Worm (Caenorhabditis elegans) whole organism, young adult: ENCODE results near the gene nprt-1.

Source experiments
- B0019.2 ChIP-seq: fragments of 200-800 bp; sonication (Bioruptor generic); conservative IDR thresholded peaks from 2 replicates; pipeline ENCODE4 v1.3.6; 2022; ENCODE audit warnings: missing genetic modification reagents, missing genetic modification characterization, missing compliant biosample characterization
- B0035.1 ChIP-seq: sonication (generic microtip); optimal IDR thresholded peaks from 2 replicates; lab custom pipeline; 2016; ENCODE audit warnings: missing genetic modification characterization, mild to moderate bottlenecking, missing compliant biosample characterization, missing genotype, missing genetic modification reagents
- B0336.3 ChIP-seq: fragments of 200-800 bp; sonication (Bioruptor generic); IDR thresholded peaks from 2 replicates; pipeline ENCODE4 v1.3.6; 2022; ENCODE audit warnings: missing genetic modification characterization, missing compliant biosample characterization
- C17E4.6 ChIP-seq: fragments of 200-800 bp; sonication (Bioruptor generic); IDR thresholded peaks from 2 replicates; pipeline ENCODE4 v1.3.6; 2022; ENCODE audit warnings: missing genetic modification reagents, missing genetic modification characterization, missing compliant biosample characterization
- D2030.7 ChIP-seq: fragments of 200-800 bp; sonication (Bioruptor generic); IDR thresholded peaks from 2 replicates; pipeline ENCODE4 v1.3.6; 2022; ENCODE audit warnings: missing genetic modification reagents, missing genetic modification characterization, missing compliant biosample characterization
- F10E7.11 ChIP-seq: sonication (generic microtip); optimal IDR thresholded peaks from 2 replicates; lab custom pipeline; 2017; ENCODE audit warnings: mild to moderate bottlenecking, missing genetic modification characterization, moderate library complexity, missing compliant biosample characterization
- F33H1.4 ChIP-seq: fragments of 200-800 bp; sonication (Bioruptor generic); IDR thresholded peaks from 2 replicates; pipeline ENCODE4 v1.3.6; 2022; ENCODE audit warnings: missing genetic modification reagents, missing genetic modification characterization, missing compliant biosample characterization
- F49E8.2 ChIP-seq: sonication (generic microtip); optimal IDR thresholded peaks from 3 replicates; lab custom pipeline; 2017; ENCODE audit warnings: missing genetic modification characterization, mild to moderate bottlenecking, missing compliant biosample characterization, antibody characterized with exemption, moderate library complexity; ENCODE audit not compliant: insufficient read depth
- F52B5.7 ChIP-seq: sonication (generic microtip); optimal IDR thresholded peaks from 2 replicates; lab custom pipeline; 2016; ENCODE audit warnings: mild to moderate bottlenecking, missing genetic modification characterization, missing compliant biosample characterization
- K11D2.4 ChIP-seq: fragments of 200-800 bp; sonication (Bioruptor generic); IDR thresholded peaks from 2 replicates; pipeline ENCODE4 v1.3.6; 2022; ENCODE audit warnings: missing genetic modification reagents, missing genetic modification characterization, missing compliant biosample characterization
- K12H6.12 ChIP-seq: fragments of 200-800 bp; sonication (Bioruptor generic); optimal IDR thresholded peaks from 2 replicates; lab custom pipeline; 2018; ENCODE audit warnings: mild to moderate bottlenecking, missing genetic modification characterization, missing compliant biosample characterization
- T26A5.8 ChIP-seq: sonication (generic microtip); optimal IDR thresholded peaks from 2 replicates; lab custom pipeline; 2016; ENCODE audit warnings: missing genetic modification characterization, missing compliant biosample characterization
- Y53F4B.3 ChIP-seq: fragments of 200-800 bp; sonication (Bioruptor generic); IDR thresholded peaks from 2 replicates; pipeline ENCODE4 v1.3.6; 2022; ENCODE audit warnings: missing genetic modification reagents, missing genetic modification characterization, missing compliant biosample characterization
- Y56A3A.18 ChIP-seq: fragments of 200-800 bp; sonication (Bioruptor generic); IDR thresholded peaks from 2 replicates; pipeline ENCODE4 v1.3.6; 2022; ENCODE audit warnings: missing genetic modification reagents, missing genetic modification characterization, missing compliant biosample characterization
- Y79H2A.3 ChIP-seq: fragments of 200-800 bp; sonication (Bioruptor generic); conservative IDR thresholded peaks from 2 replicates; pipeline ENCODE4 v1.3.6; 2022; ENCODE audit warnings: missing genetic modification reagents, missing genetic modification characterization, missing compliant biosample characterization
- Y95B8A.8 ChIP-seq: fragments of 200-800 bp; sonication (Bioruptor generic); IDR thresholded peaks from 2 replicates; pipeline ENCODE4 v1.3.6; 2022; ENCODE audit warnings: missing genetic modification reagents, missing genetic modification characterization, missing compliant biosample characterization
- aptf-2 ChIP-seq: fragments of 200-800 bp; sonication (Bioruptor generic); conservative IDR thresholded peaks from 2 replicates; pipeline ENCODE4 v1.3.6; 2022; ENCODE audit warnings: missing genetic modification reagents, missing genetic modification characterization, missing compliant biosample characterization
- atf-7 ChIP-seq: sonication (generic microtip); optimal IDR thresholded peaks from 2 replicates; lab custom pipeline; 2017; ENCODE audit warnings: mild to moderate bottlenecking, missing genetic modification characterization, missing compliant biosample characterization
- ceh-100 ChIP-seq: fragments of 200-800 bp; sonication (Bioruptor generic); IDR thresholded peaks from 2 replicates; pipeline ENCODE4 v1.3.6; 2022; ENCODE audit warnings: missing genetic modification reagents, missing genetic modification characterization, missing compliant biosample characterization
- ceh-27 ChIP-seq: fragments of 200-800 bp; sonication (Bioruptor generic); optimal IDR thresholded peaks from 2 replicates; lab custom pipeline; 2018; ENCODE audit warnings: mild to moderate bottlenecking, missing genetic modification characterization, moderate library complexity, missing compliant biosample characterization
- chd-7 ChIP-seq: sonication (generic microtip); optimal IDR thresholded peaks from 2 replicates; lab custom pipeline; 2016; ENCODE audit warnings: mild to moderate bottlenecking, missing genetic modification characterization, moderate library complexity, missing compliant biosample characterization
- efl-1 ChIP-seq: fragments of 150-350 bp; optimal IDR thresholded peaks from 2 replicates; lab custom pipeline; 2014; ENCODE audit warnings: missing biosample characterization, missing genetic modification reagents, missing genetic modification characterization
- egl-18 ChIP-seq: fragments of 200-800 bp; sonication (Bioruptor generic); IDR thresholded peaks from 2 replicates; pipeline ENCODE4 v1.3.6; 2022; ENCODE audit warnings: missing genetic modification reagents, missing genetic modification characterization, missing compliant biosample characterization
- egl-44 ChIP-seq: fragments of 200-800 bp; sonication (Bioruptor generic); IDR thresholded peaks from 2 replicates; pipeline ENCODE4 v1.3.6; 2022; ENCODE audit warnings: missing genetic modification reagents, missing genetic modification characterization, missing compliant biosample characterization
- ekl-4 ChIP-seq: fragments of 200-800 bp; sonication (Bioruptor generic); IDR thresholded peaks from 2 replicates; pipeline ENCODE4 v1.3.6; 2022; ENCODE audit warnings: missing genetic modification reagents, missing genetic modification characterization, missing compliant biosample characterization
- ets-4 ChIP-seq: fragments of 200-800 bp; sonication (Bioruptor generic); optimal IDR thresholded peaks from 2 replicates; lab custom pipeline; 2018; ENCODE audit warnings: mild to moderate bottlenecking, missing genetic modification characterization, missing compliant biosample characterization
- him-1 ChIP-seq: sonication (generic microtip); optimal IDR thresholded peaks from 2 replicates; lab custom pipeline; 2016; ENCODE audit warnings: missing genotype, missing genetic modification reagents, missing genetic modification characterization, missing compliant biosample characterization
- hlh-26 ChIP-seq: fragments of 200-800 bp; sonication (Bioruptor generic); conservative IDR thresholded peaks from 2 replicates; pipeline ENCODE4 v1.3.6; 2022; ENCODE audit warnings: missing genetic modification reagents, missing genetic modification characterization, missing compliant biosample characterization
- hsf-1 ChIP-seq: fragments of 200-800 bp; sonication (Bioruptor generic); IDR thresholded peaks from 2 replicates; pipeline ENCODE4 v1.3.6; 2022; ENCODE audit warnings: missing genetic modification reagents, missing genetic modification characterization, missing compliant biosample characterization
- lag-1 ChIP-seq: fragments of 200-800 bp; sonication (Bioruptor generic); IDR thresholded peaks from 2 replicates; pipeline ENCODE4 v1.3.6; 2022; ENCODE audit warnings: missing genetic modification reagents, missing genetic modification characterization, missing compliant biosample characterization
- let-607 ChIP-seq, 2 experiments: fragments of 200-800 bp in 1 of 2; sonication (Bioruptor generic) in 1 of 2; sonication (generic microtip) in 1 of 2; optimal IDR thresholded peaks; 2 replicates each; lab custom pipeline; 2016 to 2018; ENCODE audit warnings: mild to moderate bottlenecking in 2 of 2, missing compliant biosample characterization in 2 of 2, missing genetic modification characterization in 2 of 2, moderate library complexity in 2 of 2, missing genotype in 1 of 2
- lin-35 ChIP-seq, 3 experiments: fragments of 150-350 bp in 2 of 3; sonication (generic microtip) in 1 of 3; optimal IDR thresholded peaks; 2 replicates each; lab custom pipeline; 2014 to 2018; ENCODE audit warnings: missing biosample characterization in 3 of 3, missing genetic modification characterization in 3 of 3, missing genetic modification reagents in 3 of 3
- lsy-27 ChIP-seq: sonication (generic microtip); optimal IDR thresholded peaks from 2 replicates; lab custom pipeline; 2017; ENCODE audit warnings: missing genetic modification characterization, mild to moderate bottlenecking, missing compliant biosample characterization, antibody characterized with exemption, missing genotype, borderline replicate concordance; ENCODE audit not compliant: insufficient read depth
- madf-6 ChIP-seq: fragments of 200-800 bp; sonication (Bioruptor generic); IDR thresholded peaks from 2 replicates; pipeline ENCODE4 v1.3.6; 2022; ENCODE audit warnings: missing genetic modification reagents, missing genetic modification characterization, missing compliant biosample characterization
- madf-8 ChIP-seq: fragments of 200-800 bp; sonication (Bioruptor generic); conservative IDR thresholded peaks from 2 replicates; pipeline ENCODE4 v1.3.6; 2022; ENCODE audit warnings: missing genetic modification reagents, missing genetic modification characterization, missing compliant biosample characterization
- nhr-179 ChIP-seq: sonication (generic microtip); optimal IDR thresholded peaks from 2 replicates; lab custom pipeline; 2016; ENCODE audit warnings: mild to moderate bottlenecking, missing genetic modification characterization, missing compliant biosample characterization
- pbrm-1 ChIP-seq: fragments of 200-800 bp; sonication (Bioruptor generic); IDR thresholded peaks from 2 replicates; pipeline ENCODE4 v1.3.6; 2022; ENCODE audit warnings: missing genetic modification reagents, missing genetic modification characterization, missing compliant biosample characterization
- pha-4 ChIP-seq: fragments of 150-350 bp; sonication (generic microtip); optimal IDR thresholded peaks from 2 replicates; lab custom pipeline; 2014; ENCODE audit warnings: missing biosample characterization, missing genetic modification reagents, missing genetic modification characterization
- rcor-1 ChIP-seq: fragments of 200-800 bp; sonication (Bioruptor generic); IDR thresholded peaks from 2 replicates; pipeline ENCODE4 v1.3.6; 2022; ENCODE audit warnings: missing genetic modification reagents, missing genetic modification characterization, missing compliant biosample characterization
- snpc-1.1 ChIP-seq: sonication (generic microtip); optimal IDR thresholded peaks from 2 replicates; lab custom pipeline; 2017; ENCODE audit warnings: missing genetic modification characterization, mild to moderate bottlenecking, missing compliant biosample characterization, antibody characterized with exemption, moderate library complexity, missing genotype, missing genetic modification reagents; ENCODE audit not compliant: insufficient read depth
- snpc-3.4 ChIP-seq: sonication (generic microtip); optimal IDR thresholded peaks from 2 replicates; lab custom pipeline; 2017; ENCODE audit warnings: missing genetic modification characterization, mild to moderate bottlenecking, missing compliant biosample characterization, antibody characterized with exemption, moderate library complexity, missing genotype, missing genetic modification reagents
- tlf-1 ChIP-seq: fragments of 200-800 bp; sonication (Bioruptor generic); optimal IDR thresholded peaks from 2 replicates; lab custom pipeline; 2018; ENCODE audit warnings: mild to moderate bottlenecking, missing genetic modification characterization, missing compliant biosample characterization
- unc-130 ChIP-seq: sonication (generic microtip); optimal IDR thresholded peaks from 2 replicates; lab custom pipeline; 2016; ENCODE audit warnings: missing genetic modification reagents, missing genetic modification characterization, missing compliant biosample characterization
- zim-3 ChIP-seq: sonication (generic microtip); optimal IDR thresholded peaks from 2 replicates; lab custom pipeline; 2017; ENCODE audit warnings: mild to moderate bottlenecking, missing genetic modification characterization, moderate library complexity, missing compliant biosample characterization
- ztf-18 ChIP-seq: sonication (generic microtip); optimal IDR thresholded peaks from 2 replicates; lab custom pipeline; 2016; ENCODE audit warnings: missing genotype, mild to moderate bottlenecking, missing genetic modification characterization, missing compliant biosample characterization
- ztf-22 ChIP-seq: fragments of 200-800 bp; sonication (Bioruptor generic); optimal IDR thresholded peaks from 2 replicates; lab custom pipeline; 2018; ENCODE audit warnings: mild to moderate bottlenecking, missing genetic modification characterization, moderate library complexity, missing compliant biosample characterization
- ztf-28 ChIP-seq: fragments of 200-800 bp; sonication (Bioruptor generic); IDR thresholded peaks from 2 replicates; pipeline ENCODE4 v1.3.6; 2022; ENCODE audit warnings: missing genetic modification reagents, missing genetic modification characterization, missing compliant biosample characterization

Gene nprt-1

DNA sequence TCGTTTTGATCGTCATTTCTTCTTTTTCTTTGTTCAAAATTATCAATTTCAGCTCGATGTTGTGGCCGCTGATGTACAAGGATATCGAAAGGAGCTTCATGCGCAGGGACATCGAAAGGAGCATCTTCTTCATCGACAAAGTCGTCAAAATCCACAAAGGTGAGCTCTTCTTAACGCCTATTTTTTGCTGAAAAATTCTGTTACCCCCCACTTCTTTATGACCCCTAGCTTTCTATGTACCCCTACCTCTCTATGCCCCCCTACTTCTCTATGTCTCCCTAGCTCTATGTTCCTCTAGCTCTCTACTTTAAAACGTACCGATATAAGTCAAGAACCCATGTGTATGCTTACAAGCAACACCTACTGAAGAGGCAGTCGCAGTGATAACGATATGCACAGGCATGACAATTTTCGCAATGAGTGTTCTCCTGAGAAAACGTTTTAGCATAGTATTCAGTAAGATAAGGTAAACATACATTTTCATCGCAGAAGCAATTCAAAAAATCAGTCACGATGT is 7.5 kb upstream of the nprt-1 start, which contains the start of gene Y54G2A.36:
TSS of gene Y54G2A.36 (plus strand) at position 51 of the 517 bp plus-strand sequence.
- TF ChIP-seq madf-8 (GFP tag; lab: Robert Waterston, UW) (no peak), snpc-3.4 (tag; lab: Kevin White, UChicago) (no peak), let-607 (tag; optimal IDR thresholded peaks at IDR 0.05; lab: Kevin White, UChicago) (no peak), Y53F4B.3 (GFP tag; lab: Robert Waterston, UW) (no peak), B0019.2 (no peak), B0336.3 (no peak), lsy-27 (no peak), hlh-26 (GFP tag; lab: Robert Waterston, UW) (no peak), B0035.1 (tag; lab: Kevin White, UChicago) (no peak), F49E8.2 (tag; lab: Kevin White, UChicago) (peak; percentile 35), ekl-4 (peak; percentile 41; the same call in 1 of the 2 replicates), rcor-1 (GFP tag; lab: Robert Waterston, UW) (peak; percentile 19; the same call in 1 of the 2 replicates), egl-44 (GFP tag; lab: Robert Waterston, UW) (no peak), zim-3 (tag; lab: Kevin White, UChicago) (no peak), ztf-22 (GFP tag; lab: Kevin White, UChicago) (no peak), F33H1.4 (GFP tag; lab: Robert Waterston, UW) (no peak), tlf-1 (no peak), ets-4 (no peak), chd-7 (no peak), pha-4 (tag; lab: Kevin White, UChicago) (no peak), C17E4.6 (GFP tag; lab: Robert Waterston, UW) (0 out of 2 replicates have a peak, but pooled peaks have one; percentile 26), F10E7.11 (tag; lab: Kevin White, UChicago) (no peak), K11D2.4 (GFP tag; lab: Robert Waterston, UW) (no peak), hsf-1 (GFP tag; lab: Robert Waterston, UW) (peak; percentile 58; the same call in 1 of the 2 replicates), egl-18 (GFP tag; lab: Robert Waterston, UW) (no peak), him-1 (tag; lab: Kevin White, UChicago) (no peak), pbrm-1 (GFP tag; lab: Robert Waterston, UW) (no peak), nhr-179 (no peak), unc-130 (GFP tag; lab: Kevin White, UChicago) (no peak), snpc-1.1 (tag; lab: Kevin White, UChicago) (no peak), F52B5.7 (tag; lab: Kevin White, UChicago) (no peak), madf-6 (peak; percentile 36; the same call in 1 of the 2 replicates), lag-1 (GFP tag; lab: Robert Waterston, UW) (no peak), ztf-18 (tag; lab: Kevin White, UChicago) (no peak), Y95B8A.8 (GFP tag; lab: Robert Waterston, UW) (no peak; the same call in 1 of the 2 replicates), Y79H2A.3 (GFP tag; lab: Robert Waterston, UW) (peak; percentile 95), ztf-28 (GFP tag; lab: Robert Waterston, UW) (no peak), ceh-100 (GFP tag; lab: Robert Waterston, UW) (no peak), ceh-27 (GFP tag; lab: Kevin White, UChicago) (no peak), Y56A3A.18 (no peak), K12H6.12 (tag; lab: Kevin White, UChicago) (no peak), T26A5.8 (no peak), efl-1 (GFP tag; lab: Kevin White, UChicago) (no peak), aptf-2 (no peak), D2030.7 (GFP tag; lab: Robert Waterston, UW) (0 out of 2 replicates have a peak, but pooled peaks have one; percentile 18), lin-35 (GFP tag; optimal IDR thresholded peaks at IDR 0.05; lab: Kevin White, UChicago) (no peak), atf-7 (tag; lab: Kevin White, UChicago) (no peak)
